Fruit fly (Drosophila melanogaster) whole organism, prepupa: ENCODE results near the gene Trmt112.

ENCODE experiments used
- CG11294 ChIP-seq: fragments of 200-800 bp; sonication (Bioruptor generic); IDR thresholded peaks from 2 replicates; pipeline ENCODE4 v1.3.6; 2022; ENCODE audit warnings: missing biosample characterization, missing genetic modification characterization
- CG11902 ChIP-seq: fragments of 200-800 bp; sonication (Bioruptor generic); optimal IDR thresholded peaks from 3 replicates; lab custom pipeline; 2016; ENCODE audit warnings: missing biosample characterization, missing genetic modification characterization
- CG3032 ChIP-seq: fragments of 200-800 bp; optimal IDR thresholded peaks from 2 replicates; lab custom pipeline; 2019; ENCODE audit warnings: missing biosample characterization, mild to moderate bottlenecking, missing genetic modification characterization, moderate library complexity
- CG31627 ChIP-seq: fragments of 200-800 bp; sonication (Bioruptor generic); optimal IDR thresholded peaks from 3 replicates; lab custom pipeline; 2016; ENCODE audit warnings: missing biosample characterization, missing genetic modification characterization
- CG3919 ChIP-seq: fragments of 200-800 bp; sonication (Bioruptor generic); optimal IDR thresholded peaks from 3 replicates; lab custom pipeline; 2016; ENCODE audit warnings: missing biosample characterization, missing genetic modification characterization
- CG6163 ChIP-seq: fragments of 200-800 bp; sonication (Bioruptor generic); IDR thresholded peaks from 3 replicates; pipeline ENCODE4 v1.3.6; 2022; ENCODE audit warnings: missing biosample characterization, missing genetic modification characterization
- CG6276 ChIP-seq: fragments of 200-800 bp; sonication (Bioruptor generic); optimal IDR thresholded peaks from 2 replicates; lab custom pipeline; 2017; ENCODE audit warnings: missing biosample characterization, mild to moderate bottlenecking, missing genetic modification characterization
- CG8319 ChIP-seq: fragments of 200-800 bp; sonication (Bioruptor generic); optimal IDR thresholded peaks from 3 replicates; lab custom pipeline; 2016; ENCODE audit warnings: missing biosample characterization, missing genetic modification characterization
- CG8632 ChIP-seq: fragments of 200-800 bp; sonication (Bioruptor generic); optimal IDR thresholded peaks from 3 replicates; lab custom pipeline; 2016; ENCODE audit warnings: missing biosample characterization, missing genetic modification characterization
- Eip78C ChIP-seq: fragments of 200-800 bp; sonication (Bioruptor generic); peaks from one replicate; lab custom pipeline; 2016; ENCODE audit warnings: missing biosample characterization, missing genetic modification characterization
- Gug ChIP-seq: fragments of 200-800 bp; sonication (Bioruptor generic); IDR thresholded peaks from 2 replicates; pipeline ENCODE4 v1.3.6; 2022; ENCODE audit warnings: missing biosample characterization, missing genetic modification characterization
- Sox102F ChIP-seq: fragments of 200-800 bp; sonication (Bioruptor generic); optimal IDR thresholded peaks from 2 replicates; lab custom pipeline; 2016; ENCODE audit warnings: missing biosample characterization, mild to moderate bottlenecking, missing genetic modification characterization
- Sox14 ChIP-seq: fragments of 200-800 bp; sonication (Bioruptor generic); optimal IDR thresholded peaks from 3 replicates; lab custom pipeline; 2016; ENCODE audit warnings: missing biosample characterization, missing genetic modification characterization
- Sox15 ChIP-seq: fragments of 200-800 bp; sonication (Bioruptor generic); optimal IDR thresholded peaks from 3 replicates; lab custom pipeline; 2016; ENCODE audit warnings: missing biosample characterization, missing genetic modification characterization
- achi ChIP-seq: fragments of 200-800 bp; sonication (Bioruptor generic); optimal IDR thresholded peaks from 3 replicates; lab custom pipeline; 2016; ENCODE audit warnings: missing biosample characterization, missing genetic modification characterization
- eg ChIP-seq: fragments of 200-800 bp; sonication (Bioruptor generic); IDR thresholded peaks from 3 replicates; pipeline ENCODE4 v1.3.6; 2022; ENCODE audit warnings: missing biosample characterization, missing genetic modification characterization
- fd59A ChIP-seq: fragments of 200-800 bp; sonication (Bioruptor generic); optimal IDR thresholded peaks from 2 replicates; lab custom pipeline; 2017; ENCODE audit warnings: missing biosample characterization, mild to moderate bottlenecking, missing genetic modification characterization, missing genetic modification reagents
- fkh ChIP-seq: fragments of 200-800 bp; sonication (Bioruptor generic); optimal IDR thresholded peaks from 3 replicates; lab custom pipeline; 2017; ENCODE audit warnings: missing biosample characterization, mild to moderate bottlenecking, missing genetic modification characterization, moderate library complexity
- lz ChIP-seq: fragments of 200-800 bp; sonication (Bioruptor generic); optimal IDR thresholded peaks from 3 replicates; lab custom pipeline; 2016; ENCODE audit warnings: missing biosample characterization, missing genetic modification characterization
- salr ChIP-seq, 2 experiments: fragments of 200-800 bp; sonication (Bioruptor generic); optimal IDR thresholded peaks; 3 replicates each; lab custom pipeline; 2016 to 2018; ENCODE audit warnings: missing biosample characterization in 2 of 2, missing genetic modification characterization in 2 of 2, mild to moderate bottlenecking in 1 of 2
- ss ChIP-seq, 2 experiments: fragments of 200-800 bp; sonication (Bioruptor generic); optimal IDR thresholded peaks; 2 replicates in 1 of 2; 3 replicates in 1 of 2; lab custom pipeline; 2017 to 2018; ENCODE audit warnings: mild to moderate bottlenecking in 2 of 2, missing biosample characterization in 2 of 2, missing genetic modification characterization in 2 of 2, moderate library complexity in 1 of 2

The Trmt112 gene

DNA sequence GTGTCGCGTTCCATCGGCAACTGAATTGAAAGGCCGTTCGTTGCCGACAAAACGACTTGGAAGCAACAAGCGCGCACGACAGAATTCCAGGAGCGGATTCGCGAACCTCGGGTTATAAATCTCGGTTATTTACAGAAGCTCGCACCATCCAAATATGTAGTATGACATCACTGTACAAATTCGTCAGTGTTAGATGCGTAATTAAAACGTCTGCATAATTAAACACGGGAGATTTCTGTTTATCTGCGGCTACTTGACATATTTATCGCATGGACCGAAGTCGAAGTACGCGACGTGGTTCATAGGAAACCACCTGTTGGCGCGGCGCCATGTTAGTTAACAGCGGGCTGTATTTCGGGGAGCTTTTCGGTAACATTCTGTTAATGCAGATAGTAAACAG lies 44.7 kb downstream of the Trmt112 start, which contains the start of gene Ac78C (continued):
- TF ChIP-seq CG8632 (GFP tag; lab: Kevin White, UChicago) (peak; percentile 76), CG31627 (GFP tag; lab: Kevin White, UChicago) (peak; percentile 86), fkh (GFP tag; lab: Kevin White, UChicago) (peak; percentile 96), Sox14 (peak; percentile 81), salr (GFP tag; optimal IDR thresholded peaks at IDR 0.05; lab: Kevin White, UChicago) (peak; percentile 24 to 59), CG6276 (GFP tag; lab: Kevin White, UChicago) (peak; percentile 87), CG6163 (GFP tag; lab: Robert Waterston, UW) (peak; percentile 92), achi (peak; percentile 84), Eip78C (GFP tag; lab: Kevin White, UChicago) (peak; percentile 94), Sox102F (peak; percentile 81), CG3032 (tag; lab: Kevin White, UChicago) (peak; percentile 81), lz (GFP tag; lab: Kevin White, UChicago) (peak; percentile 87), CG3919 (peak; percentile 89), CG11902 (GFP tag; lab: Kevin White, UChicago) (peak; percentile 94), ss (GFP tag; optimal IDR thresholded peaks at IDR 0.05; lab: Kevin White, UChicago) (peak; percentile 77 to 85), Sox15 (GFP tag; lab: Kevin White, UChicago) (peak; percentile 77), CG8319 (GFP tag; lab: Kevin White, UChicago) (peak; percentile 82), CG11294 (GFP tag; lab: Robert Waterston, UW) (peak; percentile 82), Gug (GFP tag; lab: Robert Waterston, UW) (peak; percentile 90), eg (GFP tag; lab: Robert Waterston, UW) (peak; percentile 91), fd59A (GFP tag; lab: Kevin White, UChicago) (peak; percentile 63)
